Worm (Caenorhabditis elegans) whole organism, L2 larva: ENCODE results near the gene nhr-79.

ENCODE experiments used
- aly-2 ChIP-seq: fragments of 150-350 bp; optimal IDR thresholded peaks from 2 replicates; lab custom pipeline; 2014; ENCODE audit warnings: missing biosample characterization, missing genetic modification characterization
- lin-13 ChIP-seq: fragments of 150-350 bp; optimal IDR thresholded peaks from 2 replicates; lab custom pipeline; 2014; ENCODE audit warnings: missing biosample characterization, missing genetic modification reagents, missing genetic modification characterization
- lin-39 ChIP-seq: fragments of 150-350 bp; optimal IDR thresholded peaks from 2 replicates; lab custom pipeline; 2014; ENCODE audit warnings: missing biosample characterization, missing genetic modification reagents, missing genetic modification characterization
- mab-5 ChIP-seq: fragments of 150-350 bp; optimal IDR thresholded peaks from 2 replicates; lab custom pipeline; 2014; ENCODE audit warnings: missing biosample characterization, missing genetic modification characterization
- nhr-237 ChIP-seq: fragments of 150-350 bp; optimal IDR thresholded peaks from 2 replicates; lab custom pipeline; 2014; ENCODE audit warnings: missing biosample characterization, missing genetic modification characterization
- nhr-77 ChIP-seq: fragments of 150-350 bp; optimal IDR thresholded peaks from 2 replicates; lab custom pipeline; 2014; ENCODE audit warnings: missing biosample characterization, missing genetic modification characterization
- sma-9 ChIP-seq, 2 experiments: fragments of 150-350 bp in 1 of 2; sonication (generic microtip) in 1 of 2; optimal IDR thresholded peaks; 2 replicates each; lab custom pipeline; 2014 to 2016; ENCODE audit warnings: missing genetic modification characterization in 2 of 2, mild to moderate bottlenecking in 1 of 2, missing biosample characterization in 1 of 2, missing compliant biosample characterization in 1 of 2, missing genetic modification reagents in 1 of 2, moderate library complexity in 1 of 2
- unc-62 ChIP-seq: fragments of 150-350 bp; optimal IDR thresholded peaks from 2 replicates; lab custom pipeline; 2014; ENCODE audit warnings: missing biosample characterization, missing genetic modification reagents, missing genetic modification characterization

ce11 chrV:19250983-19251382 is 39.3 kb upstream of the nhr-79 start, which contains the start of gene str-81:
- TF ChIP-seq nhr-237: no peak
- no peak for TF ChIP-seq sma-9 (GFP tag; optimal IDR thresholded peaks at IDR 0.05; lab: Kevin White, UChicago)
- no peak for TF ChIP-seq sma-9 (tag; optimal IDR thresholded peaks at IDR 0.05; lab: Kevin White, UChicago)
- no peak for TF ChIP-seq lin-13 (GFP tag; lab: Kevin White, UChicago)
- no peak for TF ChIP-seq nhr-77 (tag; lab: Kevin White, UChicago)
- TF ChIP-seq lin-39: no peak
- no peak for TF ChIP-seq mab-5 (tag; lab: Kevin White, UChicago)
- no peak for TF ChIP-seq aly-2 (tag; lab: Kevin White, UChicago)
- no peak for TF ChIP-seq unc-62 (GFP tag; lab: Kevin White, UChicago)
